Worm (Caenorhabditis elegans) whole organism, L4 larva: ENCODE data around the gene C07A4.2.

Source experiments
- F10B5.3 ChIP-seq: sonication (generic microtip); optimal IDR thresholded peaks from 2 replicates; lab custom pipeline; 2016; ENCODE audit warnings: mild to moderate bottlenecking, missing genetic modification characterization, missing compliant biosample characterization
- R02D3.7 ChIP-seq: fragments of 150-350 bp; sonication (generic microtip); optimal IDR thresholded peaks from 3 replicates; lab custom pipeline; 2014; ENCODE audit warnings: missing biosample characterization, missing genetic modification characterization
- Y105C5A.15 ChIP-seq: fragments of 200-800 bp; sonication (Bioruptor generic); IDR thresholded peaks from 2 replicates; pipeline ENCODE4 v1.3.6; 2022; ENCODE audit warnings: missing genetic modification characterization, missing compliant biosample characterization
- Y48G9A.11 ChIP-seq: fragments of 200-800 bp; sonication (Bioruptor generic); IDR thresholded peaks from 2 replicates; pipeline ENCODE4 v1.3.6; 2022; ENCODE audit warnings: missing genetic modification reagents, missing genetic modification characterization, missing compliant biosample characterization
- Y5F2A.4 ChIP-seq: fragments of 200-800 bp; sonication (Bioruptor generic); optimal IDR thresholded peaks from 2 replicates; lab custom pipeline; 2018; ENCODE audit warnings: mild to moderate bottlenecking, missing genetic modification characterization, missing compliant biosample characterization
- Y75B8A.6 ChIP-seq: fragments of 200-800 bp; sonication (Bioruptor generic); IDR thresholded peaks from 2 replicates; pipeline ENCODE4 v1.3.6; 2022; ENCODE audit warnings: missing genetic modification reagents, missing genetic modification characterization, missing compliant biosample characterization
- ZK337.2 ChIP-seq: fragments of 200-800 bp; sonication (Bioruptor generic); IDR thresholded peaks from 2 replicates; pipeline ENCODE4 v1.3.6; 2022; ENCODE audit warnings: missing genetic modification reagents, missing genetic modification characterization, missing compliant biosample characterization
- aha-1 ChIP-seq: fragments of 150-350 bp; peaks from one replicate; lab custom pipeline; 2014; ENCODE audit warnings: missing biosample characterization, missing genetic modification characterization
- ceh-32 ChIP-seq: sonication (generic microtip); optimal IDR thresholded peaks from 2 replicates; lab custom pipeline; 2016; ENCODE audit warnings: mild to moderate bottlenecking, missing genetic modification characterization, missing compliant biosample characterization; ENCODE audit not compliant: poor library complexity
- ceh-44 ChIP-seq: fragments of 200-800 bp; sonication (Bioruptor generic); IDR thresholded peaks from 2 replicates; pipeline ENCODE4 v1.3.6; 2022; ENCODE audit warnings: missing genetic modification reagents, missing genetic modification characterization, missing compliant biosample characterization
- ceh-62 ChIP-seq: sonication (generic microtip); optimal IDR thresholded peaks from 2 replicates; lab custom pipeline; 2017; ENCODE audit warnings: missing biosample characterization, missing genetic modification characterization
- ces-1 ChIP-seq: fragments of 150-350 bp; sonication (generic microtip); optimal IDR thresholded peaks from 4 replicates; lab custom pipeline; 2014; ENCODE audit warnings: missing biosample characterization, missing genetic modification reagents, missing genetic modification characterization
- daf-19 ChIP-seq: fragments of 200-800 bp; sonication (Bioruptor generic); conservative IDR thresholded peaks from 2 replicates; pipeline ENCODE4 v1.3.6; 2022; ENCODE audit warnings: missing genetic modification characterization, missing compliant biosample characterization
- dmd-6 ChIP-seq: fragments of 200-800 bp; sonication (Bioruptor generic); IDR thresholded peaks from 2 replicates; pipeline ENCODE4 v1.3.6; 2022; ENCODE audit warnings: missing genetic modification reagents, missing genetic modification characterization, missing compliant biosample characterization
- dmd-9 ChIP-seq: fragments of 200-800 bp; sonication (Bioruptor generic); IDR thresholded peaks from 2 replicates; pipeline ENCODE4 v1.3.6; 2022; ENCODE audit warnings: missing genetic modification reagents, missing genetic modification characterization, missing compliant biosample characterization
- dve-1 ChIP-seq: sonication (generic microtip); optimal IDR thresholded peaks from 2 replicates; lab custom pipeline; 2017; ENCODE audit warnings: antibody characterized with exemption, mild to moderate bottlenecking, missing genetic modification characterization, missing compliant biosample characterization; ENCODE audit not compliant: insufficient read depth
- egl-43 ChIP-seq: fragments of 200-800 bp; sonication (Bioruptor generic); IDR thresholded peaks from 2 replicates; pipeline ENCODE4 v1.3.6; 2022; ENCODE audit warnings: missing genetic modification reagents, missing genetic modification characterization, missing compliant biosample characterization
- fkh-10 ChIP-seq: fragments of 150-350 bp; optimal IDR thresholded peaks from 2 replicates; lab custom pipeline; 2014; ENCODE audit warnings: missing biosample characterization, missing genetic modification reagents, missing genetic modification characterization
- hif-1 ChIP-seq, 2 experiments: sonication (generic microtip); optimal IDR thresholded peaks; 2 replicates each; lab custom pipeline; 2016 to 2017; ENCODE audit warnings: missing compliant biosample characterization in 2 of 2, missing genetic modification characterization in 2 of 2, missing genetic modification reagents in 2 of 2, missing genotype in 2 of 2, mild to moderate bottlenecking in 1 of 2
- hlh-11 ChIP-seq: fragments of 200-800 bp; sonication (Bioruptor generic); optimal IDR thresholded peaks from 2 replicates; lab custom pipeline; 2018; ENCODE audit warnings: mild to moderate bottlenecking, missing genetic modification characterization, missing compliant biosample characterization
- lin-13 ChIP-seq: fragments of 150-350 bp; optimal IDR thresholded peaks from 2 replicates; lab custom pipeline; 2014; ENCODE audit warnings: missing biosample characterization, missing genetic modification reagents, missing genetic modification characterization
- lin-15B ChIP-seq: fragments of 150-350 bp; sonication (generic microtip); optimal IDR thresholded peaks from 3 replicates; lab custom pipeline; 2014; ENCODE audit warnings: missing biosample characterization, missing genetic modification characterization
- lin-29 ChIP-seq: fragments of 200-800 bp; sonication (Bioruptor generic); IDR thresholded peaks from 2 replicates; pipeline ENCODE4 v1.3.6; 2022; ENCODE audit warnings: missing genetic modification reagents, missing genetic modification characterization, missing compliant biosample characterization
- madf-9 ChIP-seq: fragments of 200-800 bp; sonication (Bioruptor generic); conservative IDR thresholded peaks from 2 replicates; pipeline ENCODE4 v1.3.6; 2022; ENCODE audit warnings: missing genetic modification reagents, missing genetic modification characterization, missing compliant biosample characterization
- mep-1 ChIP-seq: fragments of 150-350 bp; sonication (generic microtip); optimal IDR thresholded peaks from 3 replicates; lab custom pipeline; 2014; ENCODE audit warnings: missing biosample characterization, missing genetic modification characterization
- nhr-10 ChIP-seq: fragments of 150-350 bp; optimal IDR thresholded peaks from 2 replicates; lab custom pipeline; 2014; ENCODE audit warnings: missing biosample characterization, missing genetic modification characterization
- nhr-237 ChIP-seq: sonication (generic microtip); optimal IDR thresholded peaks from 2 replicates; lab custom pipeline; 2017; ENCODE audit warnings: missing biosample characterization, missing genetic modification characterization
- nhr-28 ChIP-seq: fragments of 150-350 bp; optimal IDR thresholded peaks from 2 replicates; lab custom pipeline; 2014; ENCODE audit warnings: missing biosample characterization, missing genetic modification characterization
- nhr-42 ChIP-seq: fragments of 200-800 bp; sonication (Bioruptor generic); IDR thresholded peaks from 2 replicates; pipeline ENCODE4 v1.3.6; 2022; ENCODE audit warnings: missing genetic modification characterization, missing compliant biosample characterization
- nhr-48 ChIP-seq: sonication (generic microtip); optimal IDR thresholded peaks from 2 replicates; lab custom pipeline; 2016; ENCODE audit warnings: mild to moderate bottlenecking, missing genetic modification characterization, missing compliant biosample characterization
- pqm-1 ChIP-seq: sonication (generic microtip); optimal IDR thresholded peaks from 2 replicates; lab custom pipeline; 2017; ENCODE audit warnings: missing biosample characterization, missing genetic modification characterization
- snpc-1.2 ChIP-seq: fragments of 200-800 bp; sonication (Bioruptor generic); IDR thresholded peaks from 2 replicates; pipeline ENCODE4 v1.3.6; 2022; ENCODE audit warnings: missing genetic modification reagents, missing genetic modification characterization, missing compliant biosample characterization
- unc-130 ChIP-seq: sonication (generic microtip); optimal IDR thresholded peaks from 2 replicates; lab custom pipeline; 2016; ENCODE audit warnings: missing genetic modification reagents, missing genetic modification characterization, missing compliant biosample characterization
- unc-62 ChIP-seq, 3 experiments: fragments of 150-350 bp in 1 of 3; sonication (generic microtip); optimal IDR thresholded peaks in 2 of 3; peaks in 1 of 3; 1 replicate in 1 of 3; 2 replicates in 2 of 3; lab custom pipeline; 2014 to 2017; ENCODE audit warnings: missing biosample characterization in 3 of 3, missing genetic modification characterization in 3 of 3, missing genetic modification reagents in 3 of 3, missing genotype in 1 of 3
- zag-1 ChIP-seq: fragments of 150-350 bp; optimal IDR thresholded peaks from 2 replicates; lab custom pipeline; 2014; ENCODE audit warnings: missing biosample characterization, missing genetic modification characterization

Gene C07A4.2

DNA sequence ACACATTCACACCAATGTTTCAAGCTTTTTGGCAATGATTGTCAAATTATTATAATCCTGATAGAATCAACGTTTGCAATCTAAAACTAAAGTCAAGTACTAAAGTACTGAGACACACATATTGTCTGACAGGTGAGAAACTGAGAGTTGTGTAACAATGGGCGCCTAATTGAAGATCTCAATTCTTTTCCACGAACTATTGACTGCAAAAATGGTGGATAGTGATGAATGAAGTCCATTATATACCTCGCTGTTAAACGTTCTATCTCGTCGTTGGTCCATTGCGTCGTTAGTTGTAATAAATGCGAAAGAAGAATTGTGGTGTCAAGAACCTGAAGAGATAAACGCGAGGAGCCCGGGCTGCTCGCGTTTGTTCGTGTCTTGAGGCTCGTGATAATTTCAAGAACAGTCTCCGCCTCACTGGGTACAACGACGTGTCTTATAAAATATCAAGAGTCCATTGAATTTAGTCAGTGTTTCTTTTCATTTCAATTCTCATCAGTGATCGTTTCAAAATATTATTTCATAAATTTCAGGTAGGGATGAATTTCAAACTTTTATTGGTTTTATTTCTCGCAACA, 11.8 kb upstream of the C07A4.2 start, which contains the start of gene F09B9.4:
F09B9.4 (plus strand) TSS at position 531 of the 581 bp plus-strand sequence.
- peak in 1 of 2 experiments; percentile 94 for TF ChIP-seq unc-62 (GFP tag; optimal IDR thresholded peaks at IDR 0.05 in 1 of 2; lab: Kevin White, UChicago)
- no peak for TF ChIP-seq unc-62 (tag; optimal IDR thresholded peaks at IDR 0.05; lab: Kevin White, UChicago)
- TF ChIP-seq lin-15B (tag; lab: Kevin White, UChicago), result no peak

DNA sequence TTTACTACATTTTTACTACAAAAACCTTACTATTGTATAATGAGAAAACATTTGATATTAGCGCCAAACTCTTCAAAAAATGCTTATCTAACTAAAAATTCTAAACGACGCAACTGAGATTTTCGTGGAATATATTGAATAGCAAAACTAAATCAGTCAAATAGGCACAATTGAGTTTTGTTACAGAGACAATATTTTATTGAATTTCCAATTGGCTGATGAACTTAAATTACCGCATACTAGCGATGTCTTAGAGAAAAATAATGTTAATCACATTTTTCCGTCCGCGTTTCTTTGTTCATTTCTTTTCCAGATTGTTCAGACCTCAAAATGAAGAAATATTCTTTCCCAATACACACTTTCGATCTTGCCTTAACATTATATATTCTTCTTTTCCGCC, 9.5 kb upstream of the C07A4.2 start:
- TF ChIP-seq nhr-237 (tag; lab: Kevin White, UChicago), result no peak
- no peak for TF ChIP-seq lin-13 (GFP tag; lab: Kevin White, UChicago)
- no peak for TF ChIP-seq pqm-1 (tag; lab: Kevin White, UChicago)
- TF ChIP-seq ces-1 (GFP tag; lab: Kevin White, UChicago), result peak; percentile 28
- no peak for TF ChIP-seq ceh-62 (tag; lab: Kevin White, UChicago)
- TF ChIP-seq madf-9 (GFP tag; lab: Robert Waterston, UW), result no peak
- TF ChIP-seq nhr-48 (tag; lab: Kevin White, UChicago), result no peak
- no peak for TF ChIP-seq egl-43 (GFP tag; lab: Robert Waterston, UW)
- peak; percentile 43 for TF ChIP-seq fkh-10
- no peak for TF ChIP-seq mep-1 (tag; lab: Kevin White, UChicago)
- no peak for TF ChIP-seq nhr-42 (GFP tag; lab: Robert Waterston, UW)
- TF ChIP-seq Y105C5A.15 (GFP tag; lab: Robert Waterston, UW), result no peak
- TF ChIP-seq unc-62 (GFP tag; optimal IDR thresholded peaks at IDR 0.05 in 1 of 2; lab: Kevin White, UChicago), result peak in 1 of 2 experiments; percentile 54
- no peak for TF ChIP-seq unc-62 (tag; optimal IDR thresholded peaks at IDR 0.05; lab: Kevin White, UChicago)
- TF ChIP-seq ceh-44 (GFP tag; lab: Robert Waterston, UW), result no peak
- no peak for TF ChIP-seq dve-1 (tag; lab: Kevin White, UChicago)
- no peak for TF ChIP-seq nhr-28 (tag; lab: Kevin White, UChicago)
- TF ChIP-seq ceh-32, result no peak
- TF ChIP-seq lin-29 (GFP tag; lab: Robert Waterston, UW), result no peak
- no peak for TF ChIP-seq snpc-1.2 (GFP tag; lab: Robert Waterston, UW)

DNA sequence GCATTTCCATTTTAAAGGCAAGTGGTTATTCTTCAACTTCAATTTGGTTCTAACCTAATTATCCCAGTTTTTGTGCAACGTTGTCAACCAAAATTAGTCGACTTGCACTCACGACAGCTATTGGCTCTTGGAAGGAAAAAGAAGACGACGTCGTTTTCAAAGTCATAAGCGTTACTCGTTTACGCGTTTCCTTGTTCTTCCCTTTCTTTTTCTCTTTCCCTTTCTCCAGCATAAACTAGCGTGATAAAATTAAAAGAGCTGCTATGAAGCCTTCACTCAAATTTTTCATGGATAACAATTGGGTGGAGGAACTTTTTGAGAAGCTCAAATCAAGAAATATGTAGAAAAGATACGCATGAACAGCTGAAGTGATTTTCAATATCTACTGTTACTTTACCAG, 8.8 kb upstream of the C07A4.2 start:
- TF ChIP-seq fkh-10 (peak; percentile 57), ces-1 (GFP tag; lab: Kevin White, UChicago) (peak; percentile 11), R02D3.7 (tag; lab: Kevin White, UChicago) (no peak), daf-19 (no peak), aha-1 (peak; percentile 27), snpc-1.2 (GFP tag; lab: Robert Waterston, UW) (no peak), Y75B8A.6 (GFP tag; lab: Robert Waterston, UW) (no peak), unc-130 (GFP tag; lab: Kevin White, UChicago) (no peak), ZK337.2 (GFP tag; lab: Robert Waterston, UW) (no peak), hlh-11 (tag; lab: Kevin White, UChicago) (no peak)

DNA sequence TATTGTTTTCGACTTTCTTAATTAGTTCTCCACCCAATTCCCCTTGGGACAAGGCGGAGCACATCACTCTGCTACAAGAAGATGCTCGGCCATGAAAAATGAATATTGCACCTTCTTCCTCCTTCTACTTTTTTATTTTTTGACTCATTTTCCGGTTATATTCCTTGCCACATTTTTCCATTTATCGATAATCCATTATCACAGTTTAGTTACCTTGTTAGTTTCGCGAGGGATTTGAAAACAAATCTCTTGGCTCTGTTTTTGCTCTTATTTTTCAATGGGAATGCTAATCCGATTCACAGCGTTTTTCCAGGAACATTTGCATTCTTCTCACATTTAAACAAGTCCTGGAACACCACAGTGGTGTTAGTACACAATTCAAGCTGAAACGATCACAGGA, 5.0 kb upstream of the C07A4.2 start, which contains the start of gene rnp-9:
rnp-9 (plus strand) TSS at position 301 of the 400 bp plus-strand sequence.
- TF ChIP-seq Y48G9A.11 (GFP tag; lab: Robert Waterston, UW) (no peak), zag-1 (tag; lab: Kevin White, UChicago) (no peak), hif-1 (tag; optimal IDR thresholded peaks at IDR 0.05; lab: Kevin White, UChicago) (no peak), aha-1 (no peak), nhr-10 (tag; lab: Kevin White, UChicago) (no peak), dmd-6 (GFP tag; lab: Robert Waterston, UW) (no peak), Y5F2A.4 (GFP tag; lab: Kevin White, UChicago) (no peak), dmd-9 (GFP tag; lab: Robert Waterston, UW) (no peak), ZK337.2 (GFP tag; lab: Robert Waterston, UW) (no peak), F10B5.3 (no peak)
